Worm (Caenorhabditis elegans) whole organism, late embryonic: ENCODE data around the gene srbc-36.

Source experiments
- ahr-1 ChIP-seq: sonication (generic microtip); optimal IDR thresholded peaks from 2 replicates; lab custom pipeline; 2016; ENCODE audit warnings: missing genetic modification characterization, missing compliant biosample characterization
- ama-1 ChIP-seq: fragments of 150-350 bp; optimal IDR thresholded peaks from 2 replicates; lab custom pipeline; 2014
- ceh-24 ChIP-seq: sonication (generic microtip); optimal IDR thresholded peaks from 2 replicates; lab custom pipeline; 2016; ENCODE audit warnings: mild to moderate bottlenecking, missing genetic modification characterization, missing compliant biosample characterization
- ceh-9 ChIP-seq: sonication (generic microtip); optimal IDR thresholded peaks from 2 replicates; lab custom pipeline; 2016; ENCODE audit warnings: mild to moderate bottlenecking, missing genetic modification characterization, inconsistent platforms, missing compliant biosample characterization
- elt-2 ChIP-seq: sonication (generic microtip); optimal IDR thresholded peaks from 2 replicates; lab custom pipeline; 2016; ENCODE audit warnings: missing genetic modification reagents, missing genetic modification characterization, missing compliant biosample characterization
- fkh-10 ChIP-seq: fragments of 150-350 bp; optimal IDR thresholded peaks from 2 replicates; lab custom pipeline; 2014; ENCODE audit warnings: missing biosample characterization, missing genetic modification reagents, missing genetic modification characterization
- fkh-6 ChIP-seq: sonication (generic microtip); optimal IDR thresholded peaks from 2 replicates; lab custom pipeline; 2016; ENCODE audit warnings: missing genetic modification characterization, missing compliant biosample characterization
- gmeb-2 ChIP-seq: sonication (generic microtip); optimal IDR thresholded peaks from 2 replicates; lab custom pipeline; 2016; ENCODE audit warnings: missing genetic modification characterization, inconsistent platforms, missing compliant biosample characterization
- madf-2 ChIP-seq: sonication (generic microtip); optimal IDR thresholded peaks from 2 replicates; lab custom pipeline; 2017; ENCODE audit warnings: missing genetic modification characterization, missing compliant biosample characterization
- pha-4 ChIP-seq: fragments of 150-350 bp; optimal IDR thresholded peaks from 2 replicates; lab custom pipeline; 2018; ENCODE audit warnings: missing biosample characterization, missing genetic modification reagents, missing genetic modification characterization
- rnt-1 ChIP-seq: sonication (generic microtip); optimal IDR thresholded peaks from 2 replicates; lab custom pipeline; 2016; ENCODE audit warnings: missing genetic modification characterization, missing compliant biosample characterization

ce11 chrV:3512381-3512780 is 22.0 kb upstream of the srbc-36 start, which contains the start of gene str-226:
- TF ChIP-seq rnt-1 (tag; lab: Kevin White, UChicago): no peak
- TF ChIP-seq ama-1 (lab: Kevin White, UChicago): no peak
- TF ChIP-seq elt-2 (tag; lab: Kevin White, UChicago): no peak
- no peak for TF ChIP-seq fkh-6 (tag; lab: Kevin White, UChicago)
- no peak for TF ChIP-seq ceh-24 (tag; lab: Kevin White, UChicago)
- no peak for TF ChIP-seq pha-4 (tag; lab: Kevin White, UChicago)
- TF ChIP-seq ahr-1: no peak
- TF ChIP-seq fkh-10 (GFP tag; lab: Kevin White, UChicago): no peak
- TF ChIP-seq ceh-9: no peak
- TF ChIP-seq gmeb-2 (tag; lab: Kevin White, UChicago): no peak
- no peak for TF ChIP-seq madf-2 (tag; lab: Kevin White, UChicago)
